Worm (Caenorhabditis elegans) whole organism, L1 larva: ENCODE measurements around the gene srr-2.

ENCODE experiments used
- C04F5.9 ChIP-seq: sonication (generic microtip); optimal IDR thresholded peaks from 2 replicates; lab custom pipeline; 2016; ENCODE audit warnings: missing genetic modification characterization, missing compliant biosample characterization
- C16A3.4 ChIP-seq: fragments of 150-350 bp; optimal IDR thresholded peaks from 2 replicates; lab custom pipeline; 2014; ENCODE audit warnings: missing biosample characterization, missing genetic modification characterization
- C34B4.2 ChIP-seq: sonication (generic microtip); optimal IDR thresholded peaks from 2 replicates; lab custom pipeline; 2017; ENCODE audit warnings: mild to moderate bottlenecking, missing genetic modification characterization, missing compliant biosample characterization
- F16B12.6 ChIP-seq: fragments of 150-350 bp; optimal IDR thresholded peaks from 2 replicates; lab custom pipeline; 2014; ENCODE audit warnings: missing biosample characterization, missing genetic modification characterization
- aha-1 ChIP-seq: fragments of 150-350 bp; optimal IDR thresholded peaks from 2 replicates; lab custom pipeline; 2014; ENCODE audit warnings: missing biosample characterization, missing genetic modification characterization
- alr-1 ChIP-seq: fragments of 200-800 bp; sonication (Bioruptor generic); optimal IDR thresholded peaks from 2 replicates; lab custom pipeline; 2018; ENCODE audit warnings: borderline replicate concordance, mild to moderate bottlenecking, missing genetic modification characterization, missing compliant biosample characterization
- ama-1 ChIP-seq: fragments of 150-350 bp; optimal IDR thresholded peaks from 2 replicates; lab custom pipeline; 2014
- ceh-82 ChIP-seq, 3 experiments: fragments of 150-350 bp in 1 of 3; sonication (generic microtip) in 2 of 3; optimal IDR thresholded peaks; 2 replicates each; lab custom pipeline; 2014 to 2017; ENCODE audit warnings: missing biosample characterization in 3 of 3, missing genetic modification characterization in 3 of 3
- ceh-90 ChIP-seq: sonication (generic microtip); optimal IDR thresholded peaks from 2 replicates; lab custom pipeline; 2016; ENCODE audit warnings: missing genetic modification characterization, missing compliant biosample characterization
- efl-1 ChIP-seq, 4 experiments: fragments of 150-350 bp; optimal IDR thresholded peaks in 3 of 4; peaks in 1 of 4; 1 replicate in 1 of 4; 2 replicates in 3 of 4; lab custom pipeline; 2014; ENCODE audit warnings: missing biosample characterization in 2 of 4, missing genetic modification characterization in 2 of 4, missing genetic modification reagents in 2 of 4
- egl-13 ChIP-seq: sonication (generic microtip); optimal IDR thresholded peaks from 2 replicates; lab custom pipeline; 2016; ENCODE audit warnings: missing genotype, missing genetic modification reagents, missing genetic modification characterization, missing compliant biosample characterization
- elt-2 ChIP-seq: sonication (generic microtip); optimal IDR thresholded peaks from 2 replicates; lab custom pipeline; 2016; ENCODE audit warnings: missing genetic modification characterization, mild to moderate bottlenecking, inconsistent platforms, missing compliant biosample characterization, missing genetic modification reagents
- ets-5 ChIP-seq: fragments of 200-800 bp; sonication (Bioruptor generic); IDR thresholded peaks from 2 replicates; pipeline ENCODE4 v1.3.6; 2022; ENCODE audit warnings: missing genetic modification characterization, missing compliant biosample characterization
- fkh-4 ChIP-seq: sonication (generic microtip); optimal IDR thresholded peaks from 2 replicates; lab custom pipeline; 2016; ENCODE audit warnings: missing compliant biosample characterization, missing genetic modification characterization, borderline replicate concordance
- grh-1 ChIP-seq: fragments of 200-800 bp; sonication (Bioruptor generic); IDR thresholded peaks from 2 replicates; pipeline ENCODE4 v1.3.6; 2022; ENCODE audit warnings: missing genetic modification reagents, missing genetic modification characterization, missing compliant biosample characterization
- isw-1 ChIP-seq: fragments of 200-800 bp; sonication (Bioruptor generic); IDR thresholded peaks from 2 replicates; pipeline ENCODE4 v1.3.6; 2022; ENCODE audit warnings: missing genetic modification characterization, missing compliant biosample characterization
- jun-1 ChIP-seq: fragments of 150-350 bp; optimal IDR thresholded peaks from 2 replicates; lab custom pipeline; 2014; ENCODE audit warnings: missing biosample characterization, missing genetic modification reagents, missing genetic modification characterization
- lin-14 ChIP-seq: fragments of 200-800 bp; sonication (Bioruptor generic); optimal IDR thresholded peaks from 2 replicates; lab custom pipeline; 2018; ENCODE audit warnings: mild to moderate bottlenecking, missing genetic modification characterization, moderate library complexity, missing compliant biosample characterization
- lin-35 ChIP-seq, 2 experiments: fragments of 150-350 bp; optimal IDR thresholded peaks; 2 replicates each; lab custom pipeline; 2014; ENCODE audit warnings: missing biosample characterization in 2 of 2, missing genetic modification characterization in 2 of 2, missing genetic modification reagents in 2 of 2
- lin-39 ChIP-seq: fragments of 150-350 bp; optimal IDR thresholded peaks from 2 replicates; lab custom pipeline; 2014; ENCODE audit warnings: missing biosample characterization, missing genetic modification reagents, missing genetic modification characterization
- mef-2 ChIP-seq: fragments of 150-350 bp; optimal IDR thresholded peaks from 2 replicates; lab custom pipeline; 2014; ENCODE audit warnings: missing biosample characterization, missing genetic modification characterization
- nhr-11 ChIP-seq: fragments of 150-350 bp; optimal IDR thresholded peaks from 2 replicates; lab custom pipeline; 2014; ENCODE audit warnings: missing biosample characterization, missing genetic modification characterization
- nhr-19 ChIP-seq: fragments of 200-800 bp; sonication (Bioruptor generic); conservative IDR thresholded peaks from 2 replicates; pipeline ENCODE4 v1.3.6; 2022; ENCODE audit warnings: missing genetic modification characterization, missing compliant biosample characterization
- nhr-20 ChIP-seq: sonication (generic microtip); optimal IDR thresholded peaks from 2 replicates; lab custom pipeline; 2016; ENCODE audit warnings: mild to moderate bottlenecking, missing genetic modification characterization, missing compliant biosample characterization
- nhr-237 ChIP-seq: fragments of 150-350 bp; optimal IDR thresholded peaks from 2 replicates; lab custom pipeline; 2014; ENCODE audit warnings: missing biosample characterization, missing genetic modification characterization
- nhr-71 ChIP-seq: sonication (generic microtip); optimal IDR thresholded peaks from 2 replicates; lab custom pipeline; 2016; ENCODE audit warnings: mild to moderate bottlenecking, missing genetic modification characterization, moderate library complexity, missing compliant biosample characterization
- nhr-84 ChIP-seq: sonication (generic microtip); optimal IDR thresholded peaks from 2 replicates; lab custom pipeline; 2017; ENCODE audit warnings: missing biosample characterization, missing genetic modification characterization
- pqm-1 ChIP-seq: sonication (generic microtip); optimal IDR thresholded peaks from 3 replicates; lab custom pipeline; 2017; ENCODE audit warnings: missing biosample characterization, missing genetic modification characterization
- skn-1 ChIP-seq: fragments of 150-350 bp; optimal IDR thresholded peaks from 2 replicates; lab custom pipeline; 2014; ENCODE audit warnings: missing biosample characterization, missing genetic modification characterization
- sptf-1 ChIP-seq: fragments of 150-350 bp; optimal IDR thresholded peaks from 2 replicates; lab custom pipeline; 2014; ENCODE audit warnings: missing biosample characterization, missing genetic modification characterization
- unc-130 ChIP-seq: fragments of 150-350 bp; optimal IDR thresholded peaks from 2 replicates; lab custom pipeline; 2017; ENCODE audit warnings: missing biosample characterization, missing genetic modification characterization, inconsistent platforms
- unc-62 ChIP-seq: fragments of 150-350 bp; optimal IDR thresholded peaks from 2 replicates; lab custom pipeline; 2014; ENCODE audit warnings: missing biosample characterization, missing genetic modification reagents, missing genetic modification characterization
- unc-86 ChIP-seq: sonication (generic microtip); optimal IDR thresholded peaks from 2 replicates; lab custom pipeline; 2016; ENCODE audit warnings: missing genetic modification characterization, missing compliant biosample characterization
- vab-15 ChIP-seq: sonication (generic microtip); optimal IDR thresholded peaks from 2 replicates; lab custom pipeline; 2017; ENCODE audit warnings: missing genotype, mild to moderate bottlenecking, missing genetic modification characterization, missing compliant biosample characterization
- xbp-1 ChIP-seq: sonication (generic microtip); optimal IDR thresholded peaks from 2 replicates; lab custom pipeline; 2016; ENCODE audit warnings: missing genetic modification characterization, missing compliant biosample characterization
- zag-1 ChIP-seq: fragments of 150-350 bp; optimal IDR thresholded peaks from 2 replicates; lab custom pipeline; 2014; ENCODE audit warnings: missing biosample characterization, missing genetic modification characterization
- zip-4 ChIP-seq: fragments of 200-800 bp; sonication (Bioruptor generic); optimal IDR thresholded peaks from 2 replicates; lab custom pipeline; 2018; ENCODE audit warnings: mild to moderate bottlenecking, missing genetic modification characterization, moderate library complexity, missing compliant biosample characterization
- ztf-11 ChIP-seq, 2 experiments: sonication (generic microtip); optimal IDR thresholded peaks; 2 replicates each; lab custom pipeline; 2016 to 2017; ENCODE audit warnings: missing genetic modification characterization in 2 of 2, missing biosample characterization in 1 of 2, missing compliant biosample characterization in 1 of 2

Gene srr-2

ce11 chrV:19211795-19212194, 5.2 kb downstream of the srr-2 start, which contains the start of gene nhr-79:
Gene nhr-79 (minus strand): TSS chrV:19211895.
- no peak for TF ChIP-seq C16A3.4
- no peak for TF ChIP-seq lin-39 (tag; lab: Kevin White, UChicago)
- no peak for TF ChIP-seq ama-1 (lab: Kevin White, UChicago)
- no peak for TF ChIP-seq skn-1 (tag; lab: Kevin White, UChicago)
- TF ChIP-seq C34B4.2 (tag; lab: Kevin White, UChicago) = no peak
- no peak for TF ChIP-seq nhr-20
- TF ChIP-seq nhr-11 (tag; lab: Kevin White, UChicago) = no peak
- no peak for TF ChIP-seq zag-1 (tag; lab: Kevin White, UChicago)

- TF ChIP-seq elt-2 (tag; lab: Kevin White, UChicago) (peak; percentile 70), lin-35 (GFP tag; optimal IDR thresholded peaks at IDR 0.05; lab: Kevin White, UChicago) (peak in 1 of 2 experiments; percentile 38), C04F5.9 (tag; lab: Kevin White, UChicago) (no peak)
Measured at ce11 chrV:19206911-19207310, 10.1 kb downstream of the srr-2 start.

ce11 chrV:19205450-19205849, 11.5 kb downstream of the srr-2 start:
- TF ChIP-seq lin-35 (GFP tag; optimal IDR thresholded peaks at IDR 0.05; lab: Kevin White, UChicago) = peak in 1 of 2 experiments; percentile 2
- TF ChIP-seq elt-2 (tag; lab: Kevin White, UChicago) = peak; percentile 90
- TF ChIP-seq efl-1 (optimal IDR thresholded peaks at IDR 0.05; lab: Kevin White, UChicago) = no peak
- peak in 1 of 2 experiments; percentile 52 for TF ChIP-seq efl-1 (GFP tag; optimal IDR thresholded peaks at IDR 0.05 in 1 of 2; lab: Kevin White, UChicago)
- peak; percentile 10 for TF ChIP-seq lin-14 (GFP tag; lab: Kevin White, UChicago)
- TF ChIP-seq F16B12.6 (tag; lab: Kevin White, UChicago) = peak; percentile 12
- TF ChIP-seq nhr-237 (tag; lab: Kevin White, UChicago) = no peak
- peak; percentile 19 for TF ChIP-seq nhr-20
- TF ChIP-seq ceh-90 = no peak

ce11 chrV:19203299-19203698, 13.7 kb downstream of the srr-2 start, which contains the start of gene Y39B6A.1:
Gene Y39B6A.1 (minus strand): TSS chrV:19203607.
- TF ChIP-seq ets-5 (GFP tag; lab: Robert Waterston, UW) (no peak), lin-35 (GFP tag; optimal IDR thresholded peaks at IDR 0.05; lab: Kevin White, UChicago) (peak in 1 of 2 experiments; percentile 3), elt-2 (tag; lab: Kevin White, UChicago) (peak; percentile 76)

- TF ChIP-seq nhr-20 (no peak), ztf-11 (tag; optimal IDR thresholded peaks at IDR 0.05; lab: Kevin White, UChicago) (no peak), vab-15 (no peak), alr-1 (tag; lab: Kevin White, UChicago) (no peak), zip-4 (no peak), nhr-84 (tag; lab: Kevin White, UChicago) (no peak), nhr-19 (GFP tag; lab: Robert Waterston, UW) (no peak)
Measured at ce11 chrV:19202800-19203199, 14.2 kb downstream of the srr-2 start.

ce11 chrV:19201190-19201589, 15.8 kb downstream of the srr-2 start:
- TF ChIP-seq efl-1 (optimal IDR thresholded peaks at IDR 0.05; lab: Kevin White, UChicago) (no peak), efl-1 (GFP tag; optimal IDR thresholded peaks at IDR 0.05 in 1 of 2; lab: Kevin White, UChicago) (peak in 1 of 2 experiments; percentile 65), mef-2 (tag; lab: Kevin White, UChicago) (no peak)

- TF ChIP-seq pqm-1 (no peak), fkh-4 (tag; lab: Kevin White, UChicago) (no peak), nhr-71 (tag; lab: Kevin White, UChicago) (no peak), zag-1 (tag; lab: Kevin White, UChicago) (no peak), nhr-11 (tag; lab: Kevin White, UChicago) (no peak), ceh-90 (no peak), xbp-1 (tag; lab: Kevin White, UChicago) (peak; percentile 70), ama-1 (lab: Kevin White, UChicago) (no peak), isw-1 (peak; percentile 61), egl-13 (tag; lab: Kevin White, UChicago) (no peak), unc-62 (GFP tag; lab: Kevin White, UChicago) (no peak), unc-86 (tag; lab: Kevin White, UChicago) (peak; percentile 48), aha-1 (tag; lab: Kevin White, UChicago) (no peak), nhr-84 (tag; lab: Kevin White, UChicago) (no peak), jun-1 (tag; lab: Kevin White, UChicago) (no peak), grh-1 (GFP tag; lab: Robert Waterston, UW) (no peak; the same call in 1 of the 2 replicates), sptf-1 (no peak), unc-130 (tag; lab: Kevin White, UChicago) (no peak), skn-1 (tag; lab: Kevin White, UChicago) (peak; percentile 9), ceh-82 (tag; optimal IDR thresholded peaks at IDR 0.05; lab: Kevin White, UChicago) (peak in 1 of 3 experiments; percentile 28)
Measured at ce11 chrV:19189963-19190597, 26.9 kb downstream of the srr-2 start, which contains the start of the genes Y39B6A.3 and pph-5. Gene Y39B6A.3 (minus strand): TSS chrV:19190013. Gene pph-5 (plus strand): TSS chrV:19190547.
